Fruit fly (Drosophila melanogaster) S2 (cell line): ENCODE measurements around the gene AnxB11.

Experiments used
- CG8478 ChIP-seq: fragments of >200 bp; optimal IDR thresholded peaks from 2 replicates; lab custom pipeline; 2018
- CTCF ChIP-seq, 2 experiments: fragments of >200 bp; optimal IDR thresholded peaks; 2 replicates each; lab custom pipeline; 2018

dm6 chrX:16420048-16420447, 2.0 kb downstream of the AnxB11 start:
- no peak for TF ChIP-seq CG8478 (lab: Kevin White, UChicago)
- no peak for TF ChIP-seq CTCF (optimal IDR thresholded peaks at IDR 0.05; lab: Kevin White, UChicago)
